Worm (Caenorhabditis elegans) whole organism, L1 larva: ENCODE measurements around the gene cyh-1.

Experiments used
- nhr-76 ChIP-seq: sonication (generic microtip); optimal IDR thresholded peaks from 2 replicates; lab custom pipeline; 2017; ENCODE audit warnings: missing biosample characterization, missing genetic modification characterization
- snpc-4 ChIP-seq: fragments of 150-350 bp; optimal IDR thresholded peaks from 2 replicates; lab custom pipeline; 2014; ENCODE audit warnings: missing biosample characterization, missing genetic modification characterization
- zag-1 ChIP-seq: fragments of 150-350 bp; optimal IDR thresholded peaks from 2 replicates; lab custom pipeline; 2014; ENCODE audit warnings: missing biosample characterization, missing genetic modification characterization

DNA sequence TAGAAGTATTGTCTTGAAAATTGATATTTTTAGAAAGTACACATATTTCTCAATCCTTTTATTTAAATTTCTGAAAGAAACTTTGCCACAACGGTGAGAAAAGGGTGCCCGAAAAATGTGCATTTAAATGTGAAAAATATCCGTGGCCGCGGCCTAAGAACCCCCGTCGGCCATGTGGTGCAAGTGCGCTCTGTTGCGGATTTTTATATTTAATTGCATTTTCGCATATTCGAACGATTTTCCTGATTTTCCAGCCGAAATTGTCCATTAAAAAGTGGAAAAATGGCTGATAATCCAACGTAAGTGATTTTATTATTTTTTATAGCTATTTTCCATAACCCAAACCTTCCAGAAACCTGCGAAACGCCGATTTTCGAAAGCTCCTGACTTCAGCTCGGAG, 22.6 kb upstream of the cyh-1 start, which contains the start of gene smu-2:
- TF ChIP-seq nhr-76 (no peak), zag-1 (no peak), snpc-4 (tag; lab: Kevin White, UChicago) (peak; percentile 41)
